Fruit fly (Drosophila melanogaster) whole organism, prepupa: ENCODE results near the gene P5cr.

Experiments used
- CG11762 ChIP-seq: fragments of 200-800 bp; sonication (Bioruptor generic); optimal IDR thresholded peaks from 3 replicates; lab custom pipeline; 2016; ENCODE audit warnings: missing biosample characterization, missing genetic modification characterization; ENCODE audit not compliant: insufficient read depth
- CG3919 ChIP-seq: fragments of 200-800 bp; sonication (Bioruptor generic); optimal IDR thresholded peaks from 3 replicates; lab custom pipeline; 2016; ENCODE audit warnings: missing biosample characterization, missing genetic modification characterization
- CG6276 ChIP-seq: fragments of 200-800 bp; sonication (Bioruptor generic); optimal IDR thresholded peaks from 2 replicates; lab custom pipeline; 2017; ENCODE audit warnings: missing biosample characterization, mild to moderate bottlenecking, missing genetic modification characterization
- dac ChIP-seq: fragments of 200-800 bp; sonication (Bioruptor generic); optimal IDR thresholded peaks from 2 replicates; lab custom pipeline; 2017; ENCODE audit warnings: missing biosample characterization, mild to moderate bottlenecking, missing genetic modification characterization
- eg ChIP-seq: fragments of 200-800 bp; sonication (Bioruptor generic); IDR thresholded peaks from 3 replicates; pipeline ENCODE4 v1.3.6; 2022; ENCODE audit warnings: missing biosample characterization, missing genetic modification characterization
- fkh ChIP-seq: fragments of 200-800 bp; sonication (Bioruptor generic); optimal IDR thresholded peaks from 3 replicates; lab custom pipeline; 2017; ENCODE audit warnings: missing biosample characterization, mild to moderate bottlenecking, missing genetic modification characterization, moderate library complexity
- topi ChIP-seq: fragments of 200-800 bp; sonication (Bioruptor generic); optimal IDR thresholded peaks from 3 replicates; lab custom pipeline; 2016; ENCODE audit warnings: missing biosample characterization, missing genetic modification characterization

dm6 chr3R:19067876-19068406, 39.2 kb downstream of the P5cr start:
- TF ChIP-seq CG6276 (no peak), CG11762 (GFP tag; lab: Kevin White, UChicago) (no peak), topi (no peak), fkh (peak; percentile 73), CG3919 (GFP tag; lab: Kevin White, UChicago) (no peak), dac (GFP tag; lab: Kevin White, UChicago) (no peak), eg (peak; percentile 26; the same call in 1 of the 3 replicates)
